ENCODE assay signal across 2 fruit fly cellular contexts in genomic region chr3R:29905164-29905563, dm6.
TF ChIP-seq lines count a peak whose summit lies in the region.

Gene CG15515, plus strand, starts transcription at chr3R:29905464.

- no peak for TF ChIP-seq CTCF in whole organism, embryonic (GFP tag; optimal IDR thresholded peaks at IDR 0.05; lab: Kevin White, UChicago)

TF ChIP-seq in whole organism, embryonic, 481 proteins besides CTCF, POLR2A, EP300 and RAD21:
- TF ChIP-seq CG12769 (tag; optimal IDR thresholded peaks at IDR 0.05; lab: Kevin White, UChicago): peak; percentile 29
- TF ChIP-seq sc (optimal IDR thresholded peaks at IDR 0.05; lab: Kevin White, UChicago): no peak
- TF ChIP-seq sc (GFP tag; optimal IDR thresholded peaks at IDR 0.05; lab: Kevin White, UChicago): no peak
- no peak for TF ChIP-seq CG7928 (GFP tag; optimal IDR thresholded peaks at IDR 0.05; lab: Kevin White, UChicago)
- TF ChIP-seq Med (GFP tag; lab: Kevin White, UChicago): peak; percentile 41
- TF ChIP-seq fd3F (GFP tag; optimal IDR thresholded peaks at IDR 0.05; lab: Kevin White, UChicago): no peak
- TF ChIP-seq abd-A (tag; optimal IDR thresholded peaks at IDR 0.05; lab: Kevin White, UChicago): peak; percentile 3
- TF ChIP-seq sd (tag; optimal IDR thresholded peaks at IDR 0.05; lab: Kevin White, UChicago): peak; percentile 25
- TF ChIP-seq fd64A (GFP tag; optimal IDR thresholded peaks at IDR 0.05; lab: Kevin White, UChicago): no peak
- TF ChIP-seq CG5180 (GFP tag; optimal IDR thresholded peaks at IDR 0.05; lab: Kevin White, UChicago): no peak
- TF ChIP-seq CG13894 (tag; optimal IDR thresholded peaks at IDR 0.05; lab: Kevin White, UChicago): peak; percentile 64
- no peak for TF ChIP-seq CG11696 (GFP tag; IDR thresholded peaks at IDR 0.05; lab: Robert Waterston, UW)
TF ChIP-seq in whole organism, embryonic: peak in this region for 5.

TF ChIP-seq in whole organism, prepupa, 60 proteins besides CTCF, POLR2A, EP300 and RAD21:
- TF ChIP-seq Eip93F (GFP tag; optimal IDR thresholded peaks at IDR 0.05; lab: Kevin White, UChicago) (no peak), Eip78C (GFP tag; lab: Kevin White, UChicago) (peak; percentile 33)
